Comparison of ENCODE assay signal across 5 fruit fly cellular contexts in genomic region chr2L:12055837-12056388, dm6.
TF ChIP-seq lines count a peak whose summit lies in the region.

JhI-21 (minus strand) TSS chr2L:12056042.
RpL7-like (plus strand) TSS chr2L:12056326.
CG34164 (plus strand) TSS chr2L:12056348.

- TF ChIP-seq CTCF in whole organism, embryonic (GFP tag; optimal IDR thresholded peaks at IDR 0.05; lab: Kevin White, UChicago) = no peak

TF ChIP-seq in whole organism, adult, 20 proteins besides CTCF, POLR2A, EP300 and RAD21:
- TF ChIP-seq Mnt (GFP tag; optimal IDR thresholded peaks at IDR 0.05; lab: Kevin White, UChicago) = peak; percentile 87
- TF ChIP-seq CG14711 (tag; optimal IDR thresholded peaks at IDR 0.05; lab: Kevin White, UChicago) = no peak
- peak; percentile 4 for TF ChIP-seq CG12768 (GFP tag; optimal IDR thresholded peaks at IDR 0.05; lab: Kevin White, UChicago)
- TF ChIP-seq CG7101 (tag; optimal IDR thresholded peaks at IDR 0.05; lab: Kevin White, UChicago) = no peak
- TF ChIP-seq tj (GFP tag; optimal IDR thresholded peaks at IDR 0.05; lab: Kevin White, UChicago) = peak; percentile 57

TF ChIP-seq in whole organism, embryonic, 481 proteins besides CTCF, POLR2A, EP300 and RAD21 (continues in another document):
- TF ChIP-seq unpg (GFP tag; optimal IDR thresholded peaks at IDR 0.05; lab: Kevin White, UChicago) = no peak
- no peak; the same call in 2 of the 3 replicates for TF ChIP-seq otp (GFP tag; IDR thresholded peaks at IDR 0.05; lab: Robert Waterston, UW)
- no peak for TF ChIP-seq Mrtf (GFP tag; IDR thresholded peaks at IDR 0.05; lab: Robert Waterston, UW)
- TF ChIP-seq cato (GFP tag; optimal IDR thresholded peaks at IDR 0.05; lab: Kevin White, UChicago; ENCODE audit: borderline replicate concordance) = no peak
- no peak for TF ChIP-seq oc (tag; optimal IDR thresholded peaks at IDR 0.05; lab: Kevin White, UChicago)
- TF ChIP-seq CG4730 (GFP tag; IDR thresholded peaks at IDR 0.05; lab: Robert Waterston, UW) = no peak
- TF ChIP-seq gem (tag; optimal IDR thresholded peaks at IDR 0.05; lab: Kevin White, UChicago) = no peak
- TF ChIP-seq CG2202 (tag; optimal IDR thresholded peaks at IDR 0.05; lab: Kevin White, UChicago) = no peak
- TF ChIP-seq hbn (GFP tag; IDR thresholded peaks at IDR 0.05; lab: Robert Waterston, UW; ENCODE audit: partially characterized antibody) = no peak; the same call in 1 of the 2 replicates
- TF ChIP-seq Abd-B (GFP tag; optimal IDR thresholded peaks at IDR 0.05; lab: Kevin White, UChicago) = no peak
- TF ChIP-seq nau (GFP tag; optimal IDR thresholded peaks at IDR 0.05; lab: Kevin White, UChicago) = no peak
- no peak for TF ChIP-seq Ptx1 (GFP tag; IDR thresholded peaks at IDR 0.05; lab: Robert Waterston, UW)
- TF ChIP-seq HLHmδ (GFP tag; optimal IDR thresholded peaks at IDR 0.05; lab: Kevin White, UChicago) = peak; percentile 12
- TF ChIP-seq ewg (GFP tag; optimal IDR thresholded peaks at IDR 0.05; lab: Kevin White, UChicago) = peak; percentile 33
- no peak for TF ChIP-seq ase (GFP tag; IDR thresholded peaks at IDR 0.05; lab: Robert Waterston, UW)
- no peak for TF ChIP-seq aop (GFP tag; IDR thresholded peaks at IDR 0.05; lab: Robert Waterston, UW)
- no peak for TF ChIP-seq CG13296 (GFP tag; optimal IDR thresholded peaks at IDR 0.05; lab: Kevin White, UChicago)
- TF ChIP-seq HLH4C (GFP tag; IDR thresholded peaks at IDR 0.05; lab: Robert Waterston, UW; ENCODE audit: partially characterized antibody) = peak; percentile 61; the same call in 2 of the 3 replicates
- no peak for TF ChIP-seq CG6254 (GFP tag; optimal IDR thresholded peaks at IDR 0.05; lab: Kevin White, UChicago)
- no peak for TF ChIP-seq H2.0 (GFP tag; IDR thresholded peaks at IDR 0.05; lab: Robert Waterston, UW)
- no peak for TF ChIP-seq TFAM (GFP tag; optimal IDR thresholded peaks at IDR 0.05; lab: Kevin White, UChicago)

TF ChIP-seq in whole organism, prepupa, 60 proteins besides CTCF, POLR2A, EP300 and RAD21:
- TF ChIP-seq Eip78C (GFP tag; lab: Kevin White, UChicago) = peak; percentile 77
- TF ChIP-seq CG8119 (GFP tag; IDR thresholded peaks at IDR 0.05; lab: Robert Waterston, UW) = peak; percentile 49; the same call in 2 of the 3 replicates
- TF ChIP-seq CG8319 (GFP tag; optimal IDR thresholded peaks at IDR 0.05; lab: Kevin White, UChicago) = no peak
- TF ChIP-seq vri (GFP tag; optimal IDR thresholded peaks at IDR 0.05; lab: Kevin White, UChicago) = no peak
- peak; percentile 40 for TF ChIP-seq esn (GFP tag; optimal IDR thresholded peaks at IDR 0.05; lab: Kevin White, UChicago)
- TF ChIP-seq achi (GFP tag; optimal IDR thresholded peaks at IDR 0.05; lab: Kevin White, UChicago) = peak; percentile 44
- peak; percentile 61 for TF ChIP-seq CG16779 (tag; optimal IDR thresholded peaks at IDR 0.05; lab: Kevin White, UChicago)
- no peak for TF ChIP-seq CG31627 (GFP tag; optimal IDR thresholded peaks at IDR 0.05; lab: Kevin White, UChicago)
- no peak for TF ChIP-seq CG3032 (tag; optimal IDR thresholded peaks at IDR 0.05; lab: Kevin White, UChicago)
- TF ChIP-seq CG15336 (GFP tag; IDR thresholded peaks at IDR 0.05; lab: Robert Waterston, UW) = peak; percentile 50; the same call in 1 of the 2 replicates
- no peak for TF ChIP-seq CG7368 (GFP tag; optimal IDR thresholded peaks at IDR 0.05; lab: Kevin White, UChicago)
- TF ChIP-seq CG6854 (GFP tag; optimal IDR thresholded peaks at IDR 0.05; lab: Kevin White, UChicago) = peak; percentile 61
- peak; percentile 1 for TF ChIP-seq CG6792 (GFP tag; optimal IDR thresholded peaks at IDR 0.05; lab: Kevin White, UChicago)

TF ChIP-seq in whole organism, pupa, 21 proteins besides CTCF, POLR2A, EP300 and RAD21:
- no peak for TF ChIP-seq Pif1B (GFP tag; optimal IDR thresholded peaks at IDR 0.05; lab: Kevin White, UChicago)
- peak; percentile 6 for TF ChIP-seq Snoo (tag; optimal IDR thresholded peaks at IDR 0.05; lab: Kevin White, UChicago)
- no peak for TF ChIP-seq CG32121 (GFP tag; IDR thresholded peaks at IDR 0.05; lab: Robert Waterston, UW)
- peak; percentile 19; the same call in 1 of the 2 replicates for TF ChIP-seq Ets98B (GFP tag; IDR thresholded peaks at IDR 0.05; lab: Robert Waterston, UW)
- peak; percentile 43; the same call in 1 of the 2 replicates for TF ChIP-seq CG12605 (GFP tag; IDR thresholded peaks at IDR 0.05; lab: Robert Waterston, UW)

TF ChIP-seq in whole organism, wandering third instar larva, 38 proteins besides CTCF, POLR2A, EP300 and RAD21:
- TF ChIP-seq HLH106 (tag; optimal IDR thresholded peaks at IDR 0.05; lab: Kevin White, UChicago) = no peak
- peak; percentile 75 to 89 for TF ChIP-seq dl (GFP tag; optimal IDR thresholded peaks at IDR 0.05; lab: Kevin White, UChicago; ENCODE audit: insufficient read depth in 1 of 2, partially characterized antibody in 2 of 2)
- no peak for TF ChIP-seq CG32264 (GFP tag; optimal IDR thresholded peaks at IDR 0.05; lab: Kevin White, UChicago)
- no peak for TF ChIP-seq CG9705 (GFP tag; optimal IDR thresholded peaks at IDR 0.05; lab: Kevin White, UChicago)
- no peak for TF ChIP-seq Hnf4 (GFP tag; optimal IDR thresholded peaks at IDR 0.05; lab: Kevin White, UChicago)
- no peak for TF ChIP-seq jim (GFP tag; optimal IDR thresholded peaks at IDR 0.05; lab: Kevin White, UChicago)
- no peak for TF ChIP-seq Abd-B (GFP tag; optimal IDR thresholded peaks at IDR 0.05; lab: Kevin White, UChicago)
- TF ChIP-seq OdsH (GFP tag; optimal IDR thresholded peaks at IDR 0.05; lab: Kevin White, UChicago) = no peak
- peak; percentile 7 for TF ChIP-seq h (GFP tag; optimal IDR thresholded peaks at IDR 0.05; lab: Kevin White, UChicago)
- no peak for TF ChIP-seq ey (GFP tag; optimal IDR thresholded peaks at IDR 0.05; lab: Kevin White, UChicago)
- no peak for TF ChIP-seq CrebA (GFP tag; optimal IDR thresholded peaks at IDR 0.05; lab: Kevin White, UChicago; ENCODE audit: borderline replicate concordance)
- TF ChIP-seq sage (GFP tag; optimal IDR thresholded peaks at IDR 0.05; lab: Kevin White, UChicago) = no peak
- no peak for TF ChIP-seq brk (GFP tag; optimal IDR thresholded peaks at IDR 0.05; lab: Kevin White, UChicago)
- TF ChIP-seq N (GFP tag; optimal IDR thresholded peaks at IDR 0.05; lab: Kevin White, UChicago) = no peak
- TF ChIP-seq psq (GFP tag; optimal IDR thresholded peaks at IDR 0.05; lab: Kevin White, UChicago) = no peak
- peak; percentile 47 for TF ChIP-seq Sp1 (GFP tag; optimal IDR thresholded peaks at IDR 0.05; lab: Kevin White, UChicago)
- no peak for TF ChIP-seq dsf (GFP tag; optimal IDR thresholded peaks at IDR 0.05; lab: Kevin White, UChicago; ENCODE audit: borderline replicate concordance)
- TF ChIP-seq Hr78 (GFP tag; optimal IDR thresholded peaks at IDR 0.05; lab: Kevin White, UChicago) = no peak
- no peak for TF ChIP-seq GATAd (GFP tag; optimal IDR thresholded peaks at IDR 0.05; lab: Kevin White, UChicago)
- peak in 1 of 2 experiments; percentile 6 for TF ChIP-seq foxo (GFP tag; optimal IDR thresholded peaks at IDR 0.05; lab: Kevin White, UChicago)
- TF ChIP-seq lola (GFP tag; optimal IDR thresholded peaks at IDR 0.05; lab: Kevin White, UChicago) = no peak
- TF ChIP-seq pan (optimal IDR thresholded peaks at IDR 0.05; lab: Kevin White, UChicago) = no peak
- TF ChIP-seq Jra (GFP tag; optimal IDR thresholded peaks at IDR 0.05; lab: Kevin White, UChicago) = no peak
- TF ChIP-seq Myc (optimal IDR thresholded peaks at IDR 0.05; lab: Kevin White, UChicago) = peak; percentile 12
- TF ChIP-seq Mio (GFP tag; optimal IDR thresholded peaks at IDR 0.05; lab: Kevin White, UChicago) = no peak
- no peak for TF ChIP-seq woc (GFP tag; optimal IDR thresholded peaks at IDR 0.05; lab: Kevin White, UChicago)
- peak; percentile 96 for TF ChIP-seq Dif (GFP tag; optimal IDR thresholded peaks at IDR 0.05; lab: Kevin White, UChicago; ENCODE audit: partially characterized antibody)
- TF ChIP-seq fru (GFP tag; optimal IDR thresholded peaks at IDR 0.05; lab: Kevin White, UChicago) = no peak
- TF ChIP-seq Hr83 (GFP tag; optimal IDR thresholded peaks at IDR 0.05; lab: Kevin White, UChicago; ENCODE audit: poor library complexity, severe bottlenecking) = no peak
- TF ChIP-seq rgr (GFP tag; optimal IDR thresholded peaks at IDR 0.05; lab: Kevin White, UChicago) = no peak
- TF ChIP-seq usp (GFP tag; optimal IDR thresholded peaks at IDR 0.05; lab: Kevin White, UChicago) = no peak
- no peak for TF ChIP-seq br (GFP tag; optimal IDR thresholded peaks at IDR 0.05; lab: Kevin White, UChicago)
- no peak for TF ChIP-seq sv (GFP tag; optimal IDR thresholded peaks at IDR 0.05; lab: Kevin White, UChicago)
- TF ChIP-seq tai (GFP tag; optimal IDR thresholded peaks at IDR 0.05; lab: Kevin White, UChicago) = no peak
- no peak for TF ChIP-seq dmrt93B (GFP tag; optimal IDR thresholded peaks at IDR 0.05; lab: Kevin White, UChicago)
- TF ChIP-seq Vsx2 (GFP tag; optimal IDR thresholded peaks at IDR 0.05; lab: Kevin White, UChicago; ENCODE audit: partially characterized antibody) = peak; percentile 72
- no peak for TF ChIP-seq Dfd (GFP tag; optimal IDR thresholded peaks at IDR 0.05; lab: Kevin White, UChicago)
- TF ChIP-seq Rel (GFP tag; optimal IDR thresholded peaks at IDR 0.05; lab: Kevin White, UChicago) = no peak
- no peak for TF ChIP-seq Rel (tag; optimal IDR thresholded peaks at IDR 0.05; lab: Kevin White, UChicago)
